Fruit fly (Drosophila melanogaster) whole organism, embryonic: ENCODE results near the gene CG13390.

Experiments used
- Awh ChIP-seq: fragments of 200-800 bp; sonication (Bioruptor generic); IDR thresholded peaks from 2 replicates; pipeline ENCODE4, ENCODE4 v1.3.6; 2022; ENCODE audit warnings: missing biosample characterization, missing genetic modification characterization
- B-H2 ChIP-seq: fragments of 200-800 bp; sonication (Bioruptor generic); optimal IDR thresholded peaks from 2 replicates; lab custom pipeline; 2018; ENCODE audit warnings: missing biosample characterization, mild to moderate bottlenecking, missing genetic modification characterization
- Bteb2 ChIP-seq: fragments of 200-800 bp; sonication (Bioruptor generic); optimal IDR thresholded peaks from 2 replicates; lab custom pipeline; 2016; ENCODE audit warnings: missing biosample characterization, missing genetic modification characterization
- CG11504 ChIP-seq: fragments of 200-800 bp; sonication (Bioruptor generic); optimal IDR thresholded peaks from 3 replicates; lab custom pipeline; 2019; ENCODE audit warnings: missing biosample characterization, mild to moderate bottlenecking, missing genetic modification characterization, moderate library complexity
- CG12219 ChIP-seq: fragments of 200-800 bp; sonication (Bioruptor generic); optimal IDR thresholded peaks from 3 replicates; lab custom pipeline; 2018; ENCODE audit warnings: missing biosample characterization, mild to moderate bottlenecking, missing genetic modification characterization
- CG1233 ChIP-seq: fragments of 200-800 bp; sonication (Bioruptor generic); optimal IDR thresholded peaks from 4 replicates; lab custom pipeline; 2018; ENCODE audit warnings: missing biosample characterization, mild to moderate bottlenecking, missing genetic modification characterization
- CG12391 ChIP-seq: fragments of 200-800 bp; sonication (Bioruptor generic); optimal IDR thresholded peaks from 3 replicates; lab custom pipeline; 2018; ENCODE audit warnings: missing biosample characterization, mild to moderate bottlenecking, missing genetic modification characterization, moderate library complexity
- CG12942 ChIP-seq: fragments of 200-800 bp; sonication (Bioruptor generic); optimal IDR thresholded peaks from 3 replicates; lab custom pipeline; 2016; ENCODE audit warnings: missing biosample characterization, missing genetic modification characterization
- CG13894 ChIP-seq: fragments of 200-800 bp; sonication (Bioruptor generic); optimal IDR thresholded peaks from 3 replicates; lab custom pipeline; 2018; ENCODE audit warnings: missing biosample characterization, mild to moderate bottlenecking, missing genetic modification characterization, moderate library complexity
- CG14667 ChIP-seq: fragments of 200-800 bp; sonication (Bioruptor generic); IDR thresholded peaks from 2 replicates; pipeline ENCODE4 v1.3.6; 2022; ENCODE audit warnings: missing biosample characterization, missing genetic modification characterization
- CG15479 ChIP-seq: fragments of 200-800 bp; sonication (Bioruptor generic); optimal IDR thresholded peaks from 3 replicates; lab custom pipeline; 2019; ENCODE audit warnings: missing biosample characterization, mild to moderate bottlenecking, missing genetic modification characterization, moderate library complexity
- CG16815 ChIP-seq: fragments of 200-800 bp; sonication (Bioruptor generic); optimal IDR thresholded peaks from 3 replicates; lab custom pipeline; 2017; ENCODE audit warnings: missing biosample characterization, mild to moderate bottlenecking, missing genetic modification characterization
- CG18599 ChIP-seq: fragments of 200-800 bp; sonication (Bioruptor generic); optimal IDR thresholded peaks from 3 replicates; lab custom pipeline; 2017; ENCODE audit warnings: missing biosample characterization, missing genetic modification characterization, mild to moderate bottlenecking, moderate library complexity, missing genetic modification reagents
- CG2202 ChIP-seq: fragments of 200-800 bp; sonication (Bioruptor generic); optimal IDR thresholded peaks from 2 replicates; lab custom pipeline; 2018; ENCODE audit warnings: missing biosample characterization, mild to moderate bottlenecking, missing genetic modification characterization
- CG31388 ChIP-seq: fragments of 200-800 bp; sonication (Bioruptor generic); optimal IDR thresholded peaks from 2 replicates; lab custom pipeline; 2016; ENCODE audit warnings: missing biosample characterization, missing genetic modification characterization
- CG31441 ChIP-seq: fragments of 200-800 bp; sonication (Bioruptor generic); IDR thresholded peaks from 2 replicates; pipeline ENCODE4 v1.3.6; 2022; ENCODE audit warnings: missing biosample characterization, missing genetic modification characterization
- CG4282 ChIP-seq: fragments of 200-800 bp; sonication (Bioruptor generic); optimal IDR thresholded peaks from 2 replicates; lab custom pipeline; 2016; ENCODE audit warnings: missing biosample characterization, missing genetic modification characterization
- CG4730 ChIP-seq: fragments of 200-800 bp; sonication (Bioruptor generic); IDR thresholded peaks from 2 replicates; pipeline ENCODE4 v1.3.6; 2022; ENCODE audit warnings: missing biosample characterization, missing genetic modification characterization
- CG5245 ChIP-seq: fragments of 200-800 bp; sonication (Bioruptor generic); optimal IDR thresholded peaks from 3 replicates; lab custom pipeline; 2016; ENCODE audit warnings: missing biosample characterization, missing genetic modification characterization
- Deaf1 ChIP-seq: fragments of 200-800 bp; optimal IDR thresholded peaks from 3 replicates; lab custom pipeline; 2019; ENCODE audit warnings: missing biosample characterization, mild to moderate bottlenecking, missing genetic modification characterization, moderate library complexity
- E2f2 ChIP-seq: fragments of 200-800 bp; sonication (Bioruptor generic); IDR thresholded peaks from 2 replicates; pipeline ENCODE4 v1.3.6; 2022; ENCODE audit warnings: missing biosample characterization, missing genetic modification characterization
- H2.0 ChIP-seq: fragments of 200-800 bp; sonication (Bioruptor generic); IDR thresholded peaks from 2 replicates; pipeline ENCODE4 v1.3.6; 2022; ENCODE audit warnings: missing biosample characterization, missing genetic modification characterization
- HLH3B ChIP-seq: fragments of 200-800 bp; sonication (Bioruptor generic); IDR thresholded peaks from 2 replicates; pipeline ENCODE4 v1.3.6; 2022; ENCODE audit warnings: missing biosample characterization, missing genetic modification characterization
- Hr78 ChIP-seq, 2 experiments: fragments of 200-800 bp in 1 of 2; fragments of >200 bp in 1 of 2; sonication (Bioruptor generic) in 1 of 2; optimal IDR thresholded peaks; 2 replicates each; lab custom pipeline; 2017 to 2019; ENCODE audit warnings: missing biosample characterization in 2 of 2, missing genetic modification characterization in 2 of 2, mild to moderate bottlenecking in 1 of 2, moderate library complexity in 1 of 2
- MESR4 ChIP-seq: fragments of 200-800 bp; sonication (Bioruptor generic); optimal IDR thresholded peaks from 2 replicates; lab custom pipeline; 2018; ENCODE audit warnings: missing biosample characterization, mild to moderate bottlenecking, missing genetic modification characterization, moderate library complexity
- NC2α ChIP-seq: fragments of 200-800 bp; sonication (Bioruptor generic); optimal IDR thresholded peaks from 2 replicates; lab custom pipeline; 2016; ENCODE audit warnings: missing biosample characterization, missing genetic modification characterization
- Nf-YA ChIP-seq: fragments of 200-800 bp; sonication (Bioruptor generic); IDR thresholded peaks from 2 replicates; pipeline ENCODE4 v1.3.6; 2022; ENCODE audit warnings: missing biosample characterization, missing genetic modification characterization
- Optix ChIP-seq: fragments of 200-800 bp; sonication (Bioruptor generic); IDR thresholded peaks from 3 replicates; pipeline ENCODE4 v1.3.6; 2022; ENCODE audit warnings: missing biosample characterization, missing genetic modification characterization
- Rfx ChIP-seq: fragments of 200-800 bp; sonication (Bioruptor generic); IDR thresholded peaks from 2 replicates; pipeline ENCODE4 v1.3.6; 2022; ENCODE audit warnings: missing biosample characterization, missing genetic modification characterization
- Stat92E ChIP-seq, 3 experiments: fragments of >200 bp in 2 of 3; fragments of 200-800 bp in 1 of 3; sonication (Bioruptor generic) in 1 of 3; optimal IDR thresholded peaks; 2 replicates each; lab custom pipeline; 2017 to 2019; ENCODE audit warnings: missing biosample characterization in 3 of 3, missing genetic modification characterization in 3 of 3, mild to moderate bottlenecking in 1 of 3, moderate library complexity in 1 of 3
- TFAM ChIP-seq: fragments of 200-800 bp; sonication (Bioruptor generic); optimal IDR thresholded peaks from 2 replicates; lab custom pipeline; 2017; ENCODE audit warnings: missing biosample characterization, missing genetic modification characterization, inconsistent platforms
- Taf1 ChIP-seq: fragments of 200-800 bp; sonication (Bioruptor generic); IDR thresholded peaks from 2 replicates; pipeline ENCODE4 v1.3.6; 2022; ENCODE audit warnings: missing biosample characterization, missing genetic modification characterization
- YL-1 ChIP-seq: fragments of 200-800 bp; sonication (Bioruptor generic); optimal IDR thresholded peaks from 3 replicates; lab custom pipeline; 2017; ENCODE audit warnings: missing biosample characterization, mild to moderate bottlenecking, missing genetic modification characterization
- cas ChIP-seq: fragments of 200-800 bp; sonication (Bioruptor generic); IDR thresholded peaks from 2 replicates; pipeline ENCODE4 v1.3.6; 2022; ENCODE audit warnings: missing biosample characterization, missing genetic modification characterization
- chif ChIP-seq, 2 experiments: fragments of 200-800 bp; sonication (Bioruptor generic); optimal IDR thresholded peaks; 3 replicates each; lab custom pipeline; 2016; ENCODE audit warnings: missing biosample characterization in 2 of 2, missing genetic modification characterization in 2 of 2
- corto ChIP-seq: fragments of 200-800 bp; sonication (Bioruptor generic); optimal IDR thresholded peaks from 2 replicates; lab custom pipeline; 2016; ENCODE audit warnings: missing biosample characterization, mild to moderate bottlenecking, missing genetic modification characterization, moderate library complexity
- crp ChIP-seq, 2 experiments: fragments of 200-800 bp; sonication (Bioruptor generic); optimal IDR thresholded peaks; 2 replicates in 1 of 2; 3 replicates in 1 of 2; lab custom pipeline; 2017; ENCODE audit warnings: missing biosample characterization in 2 of 2, missing genetic modification characterization in 2 of 2, mild to moderate bottlenecking in 1 of 2, moderate library complexity in 1 of 2
- dysf ChIP-seq: fragments of 200-800 bp; sonication (Bioruptor generic); IDR thresholded peaks from 3 replicates; pipeline ENCODE4 v1.3.6; 2022; ENCODE audit warnings: missing biosample characterization, missing genetic modification characterization
- hbn ChIP-seq: fragments of 200-800 bp; sonication (Bioruptor generic); IDR thresholded peaks from 2 replicates; pipeline ENCODE4 v1.3.6; 2022; ENCODE audit warnings: missing biosample characterization, missing genetic modification characterization; ENCODE audit not compliant: partially characterized antibody
- kni ChIP-seq: fragments of 200-800 bp; sonication (Bioruptor generic); optimal IDR thresholded peaks from 3 replicates; lab custom pipeline; 2017; ENCODE audit warnings: mild to moderate bottlenecking, missing biosample characterization, missing genetic modification reagents, missing genetic modification characterization
- mirr ChIP-seq: fragments of 200-800 bp; sonication (Bioruptor generic); optimal IDR thresholded peaks from 3 replicates; lab custom pipeline; 2018; ENCODE audit warnings: missing biosample characterization, mild to moderate bottlenecking, missing genetic modification characterization
- nmo ChIP-seq: fragments of 200-800 bp; sonication (Bioruptor generic); optimal IDR thresholded peaks from 2 replicates; lab custom pipeline; 2018; ENCODE audit warnings: missing biosample characterization, mild to moderate bottlenecking, missing genetic modification characterization, moderate library complexity
- slou ChIP-seq: fragments of 200-800 bp; sonication (Bioruptor generic); optimal IDR thresholded peaks from 3 replicates; lab custom pipeline; 2016; ENCODE audit warnings: missing biosample characterization, missing genetic modification characterization
- tgo ChIP-seq: fragments of 200-800 bp; sonication (Bioruptor generic); IDR thresholded peaks from 3 replicates; pipeline ENCODE4 v1.3.6; 2022; ENCODE audit warnings: missing biosample characterization, missing genetic modification characterization
- tll ChIP-seq, 2 experiments: fragments of 200-800 bp in 1 of 2; fragments of >200 bp in 1 of 2; sonication (Bioruptor generic) in 1 of 2; optimal IDR thresholded peaks; 2 replicates each; lab custom pipeline; 2017 to 2019; ENCODE audit warnings: missing biosample characterization in 2 of 2, missing genetic modification characterization in 2 of 2, mild to moderate bottlenecking in 1 of 2, moderate library complexity in 1 of 2
- unc-4 ChIP-seq: fragments of 200-800 bp; sonication (Bioruptor generic); IDR thresholded peaks from 2 replicates; pipeline ENCODE4 v1.3.6; 2022; ENCODE audit warnings: missing biosample characterization, missing genetic modification characterization; ENCODE audit not compliant: partially characterized antibody
- wor ChIP-seq: fragments of 200-800 bp; sonication (Bioruptor generic); IDR thresholded peaks from 2 replicates; pipeline ENCODE4 v1.3.6; 2022; ENCODE audit warnings: missing biosample characterization, missing genetic modification characterization
- zfh2 ChIP-seq: fragments of 200-800 bp; sonication (Bioruptor generic); optimal IDR thresholded peaks from 2 replicates; lab custom pipeline; 2016; ENCODE audit warnings: missing biosample characterization, missing genetic modification characterization

Gene CG13390

dm6 chr2L:8362273-8362954 is 14.2 kb downstream of the CG13390 start, which contains the start of gene CG7627 (continued):
- TF ChIP-seq CG12942: peak; percentile 37
- TF ChIP-seq kni (GFP tag; lab: Kevin White, UChicago): no peak
- TF ChIP-seq wor (GFP tag; lab: Robert Waterston, UW): peak; percentile 47
- peak; percentile 66 for TF ChIP-seq H2.0 (GFP tag; lab: Robert Waterston, UW)
- TF ChIP-seq CG11504 (tag; lab: Kevin White, UChicago): peak; percentile 71
- no peak for TF ChIP-seq hbn
- peak; percentile 17 for TF ChIP-seq slou (GFP tag; lab: Kevin White, UChicago)
- TF ChIP-seq MESR4 (GFP tag; lab: Kevin White, UChicago): no peak
- TF ChIP-seq Rfx: peak; percentile 87
- peak; percentile 53; the same call in 1 of the 2 replicates for TF ChIP-seq Nf-YA (GFP tag; lab: Robert Waterston, UW)
- TF ChIP-seq TFAM: no peak
- TF ChIP-seq tgo (GFP tag; lab: Robert Waterston, UW): peak; percentile 74
- peak; percentile 75 for TF ChIP-seq CG13894
- peak in 1 of 2 experiments; percentile 7 for TF ChIP-seq crp (GFP tag; optimal IDR thresholded peaks at IDR 0.05; lab: Kevin White, UChicago)
- TF ChIP-seq CG16815 (GFP tag; lab: Kevin White, UChicago): peak; percentile 76
- peak; percentile 61 for TF ChIP-seq CG5245 (GFP tag; lab: Kevin White, UChicago)
- peak; percentile 12 for TF ChIP-seq NC2α
- TF ChIP-seq YL-1: no peak
- peak; percentile 81 for TF ChIP-seq CG31441 (GFP tag; lab: Robert Waterston, UW)
- peak; percentile 73 for TF ChIP-seq CG12219
- TF ChIP-seq Bteb2: peak; percentile 10
- no peak for TF ChIP-seq CG2202 (tag; lab: Kevin White, UChicago)
- TF ChIP-seq CG18599 (GFP tag; lab: Kevin White, UChicago): peak; percentile 94
- peak; percentile 86 for TF ChIP-seq dysf
- TF ChIP-seq unc-4: no peak
- TF ChIP-seq zfh2: peak; percentile 74
- TF ChIP-seq Stat92E (GFP tag; optimal IDR thresholded peaks at IDR 0.05; lab: Kevin White, UChicago): no peak
- peak; percentile 77 for TF ChIP-seq CG12391
- TF ChIP-seq B-H2: peak; percentile 70
- TF ChIP-seq tll (GFP tag; optimal IDR thresholded peaks at IDR 0.05; lab: Kevin White, UChicago): no peak
- no peak for TF ChIP-seq E2f2 (GFP tag; lab: Robert Waterston, UW)
- TF ChIP-seq CG1233 (GFP tag; lab: Kevin White, UChicago): peak; percentile 54
- peak; percentile 81 for TF ChIP-seq HLH3B
- TF ChIP-seq Taf1 (GFP tag; lab: Robert Waterston, UW): peak; percentile 69
- peak; percentile 56 to 76 for TF ChIP-seq chif (GFP tag; optimal IDR thresholded peaks at IDR 0.05; lab: Kevin White, UChicago)
- no peak for TF ChIP-seq CG4282
- no peak for TF ChIP-seq CG15479
- TF ChIP-seq Deaf1 (tag; lab: Kevin White, UChicago): peak; percentile 97
- TF ChIP-seq corto (GFP tag; lab: Kevin White, UChicago): no peak
- peak in 1 of 2 experiments; percentile 15 for TF ChIP-seq Hr78 (GFP tag; optimal IDR thresholded peaks at IDR 0.05; lab: Kevin White, UChicago)
- TF ChIP-seq CG31388 (GFP tag; lab: Kevin White, UChicago): no peak
- no peak for TF ChIP-seq mirr (GFP tag; lab: Kevin White, UChicago)
- peak; percentile 64; the same call in 1 of the 3 replicates for TF ChIP-seq Optix
- TF ChIP-seq CG14667 (GFP tag; lab: Robert Waterston, UW): peak; percentile 82; the same call in 1 of the 2 replicates
- TF ChIP-seq CG4730 (GFP tag; lab: Robert Waterston, UW): peak; percentile 67
- peak; percentile 44; the same call in 1 of the 2 replicates for TF ChIP-seq cas (GFP tag; lab: Robert Waterston, UW)
- TF ChIP-seq nmo (GFP tag; lab: Kevin White, UChicago): peak; percentile 67
- peak; percentile 67; the same call in 1 of the 2 replicates for TF ChIP-seq Awh (GFP tag; lab: Robert Waterston, UW)
